Worm (Caenorhabditis elegans): Measurements from ENCODE around the gene hpo-26.

Gene hpo-26

DNA sequence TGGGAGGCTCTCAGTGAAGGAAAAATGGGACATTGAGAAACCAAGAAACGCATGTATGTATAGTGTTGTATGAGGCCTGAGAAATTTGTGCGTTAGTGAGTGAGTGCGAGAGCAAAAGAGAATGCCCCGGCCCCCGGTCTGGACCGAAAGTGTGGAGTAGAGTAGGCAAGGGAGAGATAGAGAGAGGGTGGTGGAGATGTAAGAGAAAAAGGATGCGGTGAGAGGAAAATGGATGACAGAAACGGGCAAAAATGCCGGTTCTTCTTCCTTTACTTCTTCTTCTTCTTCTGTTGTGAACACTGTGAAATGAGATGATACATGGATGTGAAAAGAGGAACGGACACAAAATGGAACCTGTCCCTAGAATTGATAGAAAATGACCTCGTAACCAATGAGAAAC is 5.5 kb upstream of the hpo-26 start:
- TF ChIP-seq flt-1 (GFP tag; IDR thresholded peaks at IDR 0.05), result 0 out of 2 replicates have a peak, but pooled peaks have one; percentile 42
- TF ChIP-seq T22C8.4 (GFP tag; IDR thresholded peaks at IDR 0.05), result no peak
- TF ChIP-seq med-1 (GFP tag; optimal IDR thresholded peaks at IDR 0.05; ENCODE audit: insufficient read depth), result no peak

DNA sequence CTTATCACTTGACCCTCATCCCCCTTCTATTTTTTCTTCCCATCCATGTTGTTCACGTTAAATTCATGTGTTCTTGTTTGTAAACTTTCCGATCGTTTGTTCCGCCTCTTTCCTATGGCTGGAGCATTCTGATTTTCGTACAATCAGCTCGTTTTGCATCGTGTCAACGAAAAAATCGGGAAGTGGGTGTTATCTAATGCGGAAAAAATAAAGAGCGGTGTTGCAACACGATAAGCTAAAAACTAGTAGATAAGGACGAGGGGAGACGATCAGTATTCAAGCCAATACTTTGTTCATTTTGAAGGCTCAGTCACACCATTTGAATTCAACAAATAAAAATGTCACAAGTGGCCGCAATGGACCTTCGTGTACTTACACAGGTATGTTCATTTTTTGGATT is 8.1 kb downstream of the hpo-26 start, which contains the start of gene acs-1:
TSS of gene acs-1 (plus strand) at position 233 of the 400 bp plus-strand sequence.
- TF ChIP-seq ref-1 (GFP tag; conservative IDR thresholded peaks at IDR 0.05) (no peak), flt-1 (GFP tag; IDR thresholded peaks at IDR 0.05) (no peak), klf-2 (GFP tag; conservative IDR thresholded peaks at IDR 0.05) (no peak), ztf-29 (GFP tag; IDR thresholded peaks at IDR 0.05) (no peak), ztf-23 (GFP tag; IDR thresholded peaks at IDR 0.05) (no peak), T22C8.4 (GFP tag; IDR thresholded peaks at IDR 0.05) (no peak), med-1 (GFP tag; optimal IDR thresholded peaks at IDR 0.05; ENCODE audit: insufficient read depth) (no peak), cog-1 (tag; optimal IDR thresholded peaks at IDR 0.05) (no peak), tab-1 (GFP tag; IDR thresholded peaks at IDR 0.05) (no peak)

DNA sequence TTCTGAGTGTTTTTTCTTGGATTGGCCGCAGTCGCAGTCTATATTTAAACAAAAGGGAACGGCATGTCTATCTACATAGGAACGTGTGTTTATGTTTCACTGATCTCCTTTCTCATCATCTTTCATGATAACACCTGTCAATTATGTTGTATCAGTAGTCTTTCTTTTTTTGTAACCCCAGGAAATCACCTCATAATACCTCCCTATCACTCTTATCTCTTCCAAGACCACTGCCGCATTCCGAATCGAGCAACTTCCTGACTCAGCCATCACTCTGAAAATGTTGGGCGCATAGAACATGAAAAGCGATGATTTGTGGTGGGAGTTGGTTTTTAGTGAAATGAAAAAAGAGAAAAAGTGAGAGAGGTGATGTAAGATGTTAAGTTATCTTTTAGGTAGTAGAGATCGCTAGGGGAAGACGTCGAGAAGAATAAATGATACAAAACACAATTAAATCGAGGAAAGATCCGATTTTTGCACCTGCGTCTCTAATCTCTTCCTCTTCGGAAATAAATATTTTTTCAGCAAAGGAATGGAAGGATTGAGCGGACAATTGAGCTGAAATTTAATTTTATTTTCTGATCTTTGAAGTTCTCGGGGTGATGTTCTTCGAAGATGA is 9.9 kb downstream of the hpo-26 start:
- TF ChIP-seq med-1 (GFP tag; optimal IDR thresholded peaks at IDR 0.05; ENCODE audit: insufficient read depth) (no peak), ztf-23 (GFP tag; IDR thresholded peaks at IDR 0.05) (no peak), flt-1 (GFP tag; IDR thresholded peaks at IDR 0.05) (no peak), cog-1 (tag; optimal IDR thresholded peaks at IDR 0.05) (no peak), ref-1 (GFP tag; conservative IDR thresholded peaks at IDR 0.05) (no peak)

DNA sequence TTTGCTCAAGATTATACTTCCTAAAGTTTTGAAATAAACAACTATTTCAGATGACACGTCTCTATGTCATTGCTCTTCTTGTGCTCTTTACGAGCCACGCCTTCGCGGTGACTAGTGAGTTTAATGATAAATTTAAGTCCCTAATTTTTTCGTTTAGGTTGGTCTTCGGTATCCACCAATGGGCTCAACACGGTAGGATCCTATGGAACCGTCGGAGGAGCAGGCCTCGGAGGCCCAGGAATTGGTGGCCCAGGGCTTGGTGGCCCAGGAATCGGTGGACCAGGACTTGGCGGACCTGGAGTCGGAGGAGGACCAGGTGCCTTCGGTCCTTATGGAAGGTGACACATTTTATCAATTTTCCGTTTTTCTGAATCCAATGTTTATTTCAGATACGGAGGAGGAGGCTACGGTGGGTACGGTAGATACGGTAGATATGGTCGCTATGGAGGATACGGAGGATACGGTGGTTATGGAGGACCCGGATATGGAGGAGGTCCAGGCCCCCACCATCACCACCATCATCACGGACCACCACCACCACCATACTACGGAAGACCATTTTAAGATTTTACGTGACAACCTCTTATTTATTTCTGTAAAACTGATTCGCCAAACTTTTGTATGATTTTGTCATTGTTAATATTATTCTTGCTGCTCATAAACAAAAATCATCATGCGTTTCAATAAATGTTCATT is 12.3 kb downstream of the hpo-26 start, which contains the start of the genes F46E10.2 and F46E10.18:
TSS of gene F46E10.2 (plus strand) at position 51 of the 696 bp plus-strand sequence.
TSS of gene F46E10.18 (plus strand) at position 646 of the 696 bp plus-strand sequence.
- TF ChIP-seq ztf-29 (GFP tag; IDR thresholded peaks at IDR 0.05) (no peak), klf-2 (GFP tag; conservative IDR thresholded peaks at IDR 0.05) (no peak), ztf-23 (GFP tag; IDR thresholded peaks at IDR 0.05) (no peak), ref-1 (GFP tag; conservative IDR thresholded peaks at IDR 0.05) (no peak), tab-1 (GFP tag; IDR thresholded peaks at IDR 0.05) (no peak), med-1 (GFP tag; optimal IDR thresholded peaks at IDR 0.05; ENCODE audit: insufficient read depth) (no peak), cog-1 (tag; optimal IDR thresholded peaks at IDR 0.05) (no peak), T22C8.4 (GFP tag; IDR thresholded peaks at IDR 0.05) (no peak), flt-1 (GFP tag; IDR thresholded peaks at IDR 0.05) (no peak)

DNA sequence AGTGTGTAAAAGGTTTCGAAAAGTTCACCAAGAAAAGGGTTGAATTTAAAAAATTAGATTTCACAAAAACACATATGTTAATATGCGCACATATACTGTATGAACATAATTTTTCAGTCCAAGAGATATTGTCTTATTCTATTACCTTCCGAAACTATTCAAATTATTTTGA is 14.7 kb downstream of the hpo-26 start, which contains the start of gene F46E10.3:
TSS of gene F46E10.3 (plus strand) at position 73 of the 172 bp plus-strand sequence.
- TF ChIP-seq med-1 (GFP tag; optimal IDR thresholded peaks at IDR 0.05; ENCODE audit: insufficient read depth) (no peak), ref-1 (GFP tag; conservative IDR thresholded peaks at IDR 0.05) (no peak), tab-1 (GFP tag; IDR thresholded peaks at IDR 0.05) (no peak), klf-2 (GFP tag; conservative IDR thresholded peaks at IDR 0.05) (no peak), flt-1 (GFP tag; IDR thresholded peaks at IDR 0.05) (no peak), ztf-23 (GFP tag; IDR thresholded peaks at IDR 0.05) (no peak), T22C8.4 (GFP tag; IDR thresholded peaks at IDR 0.05) (no peak), cog-1 (tag; optimal IDR thresholded peaks at IDR 0.05) (no peak), ztf-29 (GFP tag; IDR thresholded peaks at IDR 0.05) (no peak)

DNA sequence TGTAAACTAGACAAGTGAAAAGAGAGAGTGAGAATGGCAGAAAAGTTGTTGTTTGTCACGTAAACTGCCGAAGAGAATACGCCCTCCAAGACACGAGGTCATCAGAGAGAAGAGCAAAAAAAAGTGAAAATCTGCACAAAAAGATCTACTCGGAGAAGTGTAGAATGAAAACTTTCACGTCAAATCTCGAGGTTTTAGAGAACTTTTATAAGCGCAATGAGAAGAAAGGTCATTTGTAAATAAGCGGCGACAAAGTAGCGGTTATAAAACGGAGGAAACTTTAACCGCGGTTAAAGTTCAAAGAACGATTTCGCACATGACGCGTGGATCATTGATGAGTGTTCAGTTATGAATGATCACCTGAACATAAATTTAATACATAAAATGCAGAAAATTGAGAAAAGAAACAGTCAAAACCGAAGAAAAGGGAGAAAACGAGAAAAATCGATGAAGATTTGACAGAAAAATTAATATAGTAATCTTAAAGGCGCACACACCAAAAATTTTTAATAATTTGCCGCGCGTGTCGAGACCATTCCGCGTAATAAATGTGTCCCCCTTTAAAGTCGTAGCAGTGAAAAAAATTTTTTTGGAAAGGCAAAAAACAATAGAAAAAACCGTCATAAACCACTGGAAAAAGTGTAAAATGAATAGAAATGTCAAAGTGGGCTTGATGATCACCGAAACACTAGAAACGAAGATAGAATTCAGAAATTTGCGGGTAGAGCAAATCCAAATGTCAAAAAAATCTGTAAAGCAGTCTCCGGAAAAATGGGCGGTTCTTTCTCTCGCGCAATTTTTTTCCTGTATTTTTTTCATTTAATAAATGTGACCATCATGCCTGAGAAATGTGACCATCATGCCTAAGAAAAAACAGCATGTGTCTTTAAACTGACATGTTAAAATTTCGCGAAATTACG is 15.3 kb downstream of the hpo-26 start:
- TF ChIP-seq med-1 (GFP tag; optimal IDR thresholded peaks at IDR 0.05; ENCODE audit: insufficient read depth) (no peak), cog-1 (tag; optimal IDR thresholded peaks at IDR 0.05) (no peak), ztf-29 (GFP tag; IDR thresholded peaks at IDR 0.05) (no peak), klf-2 (GFP tag; conservative IDR thresholded peaks at IDR 0.05) (no peak), tab-1 (GFP tag; IDR thresholded peaks at IDR 0.05) (no peak), ztf-23 (GFP tag; IDR thresholded peaks at IDR 0.05) (no peak), T22C8.4 (GFP tag; IDR thresholded peaks at IDR 0.05) (no peak), ref-1 (GFP tag; conservative IDR thresholded peaks at IDR 0.05) (no peak), flt-1 (GFP tag; IDR thresholded peaks at IDR 0.05) (no peak)

DNA sequence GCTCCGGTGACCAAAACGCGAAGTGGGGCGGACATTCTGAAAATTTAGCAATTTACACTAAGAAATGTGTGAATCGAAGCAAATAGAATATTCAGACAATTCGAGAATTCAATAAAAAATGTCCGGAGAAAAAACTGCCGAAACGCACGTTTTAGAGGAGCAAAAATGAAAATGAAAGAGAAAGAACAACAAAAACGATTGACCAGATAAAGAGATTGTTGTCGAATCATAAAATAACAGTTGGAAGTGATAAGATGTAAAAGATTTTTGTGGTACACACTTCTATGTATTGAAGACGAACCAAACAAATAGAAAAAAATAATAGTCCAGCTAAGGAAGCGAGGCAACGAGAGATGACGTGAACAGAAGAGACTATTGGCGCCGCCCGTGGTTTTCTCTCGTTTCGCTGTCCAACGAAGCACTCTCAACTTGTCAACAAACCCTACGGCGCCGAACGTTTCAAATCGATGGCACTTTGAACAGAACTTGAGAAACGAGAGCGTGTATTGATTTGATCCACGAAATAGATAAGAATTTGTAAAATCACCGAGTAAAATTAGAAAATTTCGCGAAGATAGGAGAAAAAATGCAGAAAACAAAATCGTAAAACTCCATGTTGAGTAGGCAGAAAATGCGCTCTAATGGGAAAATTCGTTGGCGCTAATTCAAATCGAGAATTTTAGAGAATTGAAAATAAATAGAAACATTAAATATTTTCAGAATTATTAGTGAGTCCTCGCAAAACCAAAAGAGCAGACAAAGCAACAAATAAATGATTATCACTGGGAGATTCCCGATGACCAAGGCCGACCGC is 16.2 kb downstream of the hpo-26 start, which contains the start of gene mdh-1:
TSS of gene mdh-1 (minus strand) at position 36 of the 814 bp plus-strand sequence.
- no peak for TF ChIP-seq tab-1 (GFP tag; IDR thresholded peaks at IDR 0.05)
- TF ChIP-seq ref-1 (GFP tag; conservative IDR thresholded peaks at IDR 0.05), result no peak
- TF ChIP-seq ztf-23 (GFP tag; IDR thresholded peaks at IDR 0.05), result no peak
- TF ChIP-seq flt-1 (GFP tag; IDR thresholded peaks at IDR 0.05), result no peak
- TF ChIP-seq ztf-29 (GFP tag; IDR thresholded peaks at IDR 0.05), result no peak
- TF ChIP-seq klf-2 (GFP tag; conservative IDR thresholded peaks at IDR 0.05), result no peak
- no peak for TF ChIP-seq med-1 (GFP tag; optimal IDR thresholded peaks at IDR 0.05; ENCODE audit: insufficient read depth)

DNA sequence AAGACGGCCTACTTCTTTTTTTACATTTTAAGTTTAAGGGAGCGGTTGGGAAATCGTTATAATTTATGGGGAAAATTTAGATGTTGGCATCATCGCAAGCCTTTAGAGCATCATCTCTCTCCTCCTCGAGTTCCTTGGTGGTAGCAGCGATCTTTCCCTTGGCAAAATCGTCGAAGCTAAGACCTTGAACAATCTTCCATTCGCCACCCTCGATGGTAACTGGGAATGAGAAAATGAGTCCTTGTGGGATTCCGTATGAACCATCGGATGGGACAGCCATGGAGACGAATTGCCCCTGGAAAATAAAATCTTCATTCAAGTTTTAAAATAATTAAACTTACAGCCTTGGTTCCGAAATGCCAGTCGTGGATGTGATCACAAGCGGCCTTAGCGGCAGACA is 17.5 kb downstream of the hpo-26 start:
- TF ChIP-seq flt-1 (GFP tag; IDR thresholded peaks at IDR 0.05), result no peak
- TF ChIP-seq tab-1 (GFP tag; IDR thresholded peaks at IDR 0.05), result no peak
- TF ChIP-seq klf-2 (GFP tag; conservative IDR thresholded peaks at IDR 0.05), result no peak
- no peak for TF ChIP-seq med-1 (GFP tag; optimal IDR thresholded peaks at IDR 0.05; ENCODE audit: insufficient read depth)
- TF ChIP-seq T22C8.4 (GFP tag; IDR thresholded peaks at IDR 0.05), result no peak
- no peak for TF ChIP-seq cog-1 (tag; optimal IDR thresholded peaks at IDR 0.05)
- no peak for TF ChIP-seq ztf-29 (GFP tag; IDR thresholded peaks at IDR 0.05)
- TF ChIP-seq ztf-23 (GFP tag; IDR thresholded peaks at IDR 0.05), result no peak
- no peak for TF ChIP-seq ref-1 (GFP tag; conservative IDR thresholded peaks at IDR 0.05)

All from whole organism, midembryonic.